Worm (Caenorhabditis elegans) whole organism, L4 larva: Measurements from ENCODE around the gene C56E6.2.

Experiments
- D1046.2 ChIP-seq: fragments of 200-800 bp; sonication (Bioruptor generic); IDR thresholded peaks from 2 replicates; pipeline ENCODE4 v1.3.6; 2022; ENCODE audit warnings: missing genetic modification characterization, missing compliant biosample characterization
- F49E8.2 ChIP-seq: sonication (generic microtip); optimal IDR thresholded peaks from 2 replicates; lab custom pipeline; 2016; ENCODE audit warnings: missing compliant biosample characterization, mild to moderate bottlenecking, missing genetic modification characterization, borderline replicate concordance
- R02D3.7 ChIP-seq: fragments of 150-350 bp; sonication (generic microtip); optimal IDR thresholded peaks from 3 replicates; lab custom pipeline; 2014; ENCODE audit warnings: missing biosample characterization, missing genetic modification characterization
- Y105C5A.15 ChIP-seq: fragments of 200-800 bp; sonication (Bioruptor generic); IDR thresholded peaks from 2 replicates; pipeline ENCODE4 v1.3.6; 2022; ENCODE audit warnings: missing genetic modification characterization, missing compliant biosample characterization
- Y48G9A.11 ChIP-seq: fragments of 200-800 bp; sonication (Bioruptor generic); IDR thresholded peaks from 2 replicates; pipeline ENCODE4 v1.3.6; 2022; ENCODE audit warnings: missing genetic modification reagents, missing genetic modification characterization, missing compliant biosample characterization
- Y5F2A.4 ChIP-seq: fragments of 200-800 bp; sonication (Bioruptor generic); optimal IDR thresholded peaks from 2 replicates; lab custom pipeline; 2018; ENCODE audit warnings: mild to moderate bottlenecking, missing genetic modification characterization, missing compliant biosample characterization
- ama-1 ChIP-seq: fragments of 150-350 bp; optimal IDR thresholded peaks from 2 replicates; lab custom pipeline; 2014; ENCODE audit warnings: inconsistent platforms, mixed read lengths
- arid-1 ChIP-seq: fragments of 200-800 bp; sonication (Bioruptor generic); conservative IDR thresholded peaks from 2 replicates; pipeline ENCODE4 v1.3.6; 2022; ENCODE audit warnings: missing genetic modification reagents, missing genetic modification characterization, missing compliant biosample characterization
- ceh-32 ChIP-seq: sonication (generic microtip); optimal IDR thresholded peaks from 2 replicates; lab custom pipeline; 2016; ENCODE audit warnings: mild to moderate bottlenecking, missing genetic modification characterization, missing compliant biosample characterization; ENCODE audit not compliant: poor library complexity
- daf-12 ChIP-seq: fragments of 150-350 bp; optimal IDR thresholded peaks from 2 replicates; lab custom pipeline; 2014; ENCODE audit warnings: missing biosample characterization, missing genetic modification reagents, missing genetic modification characterization
- daf-16 ChIP-seq, 3 experiments: sonication (generic microtip); optimal IDR thresholded peaks; 2 replicates each; lab custom pipeline; 2016 to 2017; ENCODE audit warnings: missing genetic modification characterization in 3 of 3, missing genetic modification reagents in 3 of 3, mild to moderate bottlenecking in 2 of 3, missing compliant biosample characterization in 2 of 3, missing biosample characterization in 1 of 3, moderate library complexity in 1 of 3
- dmd-6 ChIP-seq: fragments of 200-800 bp; sonication (Bioruptor generic); IDR thresholded peaks from 2 replicates; pipeline ENCODE4 v1.3.6; 2022; ENCODE audit warnings: missing genetic modification reagents, missing genetic modification characterization, missing compliant biosample characterization
- dmd-8 ChIP-seq: fragments of 200-800 bp; sonication (Bioruptor generic); IDR thresholded peaks from 2 replicates; pipeline ENCODE4 v1.3.6; 2022; ENCODE audit warnings: missing genetic modification characterization, missing compliant biosample characterization
- fkh-10 ChIP-seq: fragments of 150-350 bp; optimal IDR thresholded peaks from 2 replicates; lab custom pipeline; 2014; ENCODE audit warnings: missing biosample characterization, missing genetic modification reagents, missing genetic modification characterization
- hlh-11 ChIP-seq: fragments of 200-800 bp; sonication (Bioruptor generic); optimal IDR thresholded peaks from 2 replicates; lab custom pipeline; 2018; ENCODE audit warnings: mild to moderate bottlenecking, missing genetic modification characterization, missing compliant biosample characterization
- hlh-30 ChIP-seq: sonication (generic microtip); optimal IDR thresholded peaks from 2 replicates; lab custom pipeline; 2017; ENCODE audit warnings: antibody characterized with exemption, mild to moderate bottlenecking, missing genetic modification characterization, missing compliant biosample characterization; ENCODE audit not compliant: insufficient read depth
- jun-1 ChIP-seq: fragments of 150-350 bp; optimal IDR thresholded peaks from 2 replicates; lab custom pipeline; 2014; ENCODE audit warnings: missing biosample characterization, missing genetic modification reagents, missing genetic modification characterization
- lim-7 ChIP-seq: fragments of 200-800 bp; sonication (Bioruptor generic); IDR thresholded peaks from 2 replicates; pipeline ENCODE4 v1.3.6; 2022; ENCODE audit warnings: missing genetic modification characterization, missing compliant biosample characterization
- lin-13 ChIP-seq: fragments of 150-350 bp; optimal IDR thresholded peaks from 2 replicates; lab custom pipeline; 2014; ENCODE audit warnings: missing biosample characterization, missing genetic modification reagents, missing genetic modification characterization
- lin-38 ChIP-seq: fragments of 200-800 bp; sonication (Bioruptor generic); IDR thresholded peaks from 2 replicates; pipeline ENCODE4 v1.3.6; 2022; ENCODE audit warnings: missing genetic modification reagents, missing genetic modification characterization, missing compliant biosample characterization
- lir-3 ChIP-seq: sonication (generic microtip); optimal IDR thresholded peaks from 2 replicates; lab custom pipeline; 2016; ENCODE audit warnings: mild to moderate bottlenecking, missing genetic modification characterization, missing compliant biosample characterization
- lsy-2 ChIP-seq, 2 experiments: fragments of 150-350 bp in 1 of 2; sonication (generic microtip) in 1 of 2; optimal IDR thresholded peaks; 2 replicates each; lab custom pipeline; 2014 to 2017; ENCODE audit warnings: missing biosample characterization in 2 of 2, missing genetic modification characterization in 2 of 2
- madf-5 ChIP-seq, 2 experiments: fragments of 200-800 bp; sonication (Bioruptor generic); IDR thresholded peaks; 2 replicates each; pipeline ENCODE4 v1.3.6; 2022; ENCODE audit warnings: missing compliant biosample characterization in 2 of 2, missing genetic modification characterization in 2 of 2
- mep-1 ChIP-seq: fragments of 150-350 bp; sonication (generic microtip); optimal IDR thresholded peaks from 3 replicates; lab custom pipeline; 2014; ENCODE audit warnings: missing biosample characterization, missing genetic modification characterization
- mes-2 ChIP-seq: sonication (generic microtip); optimal IDR thresholded peaks from 2 replicates; lab custom pipeline; 2016; ENCODE audit warnings: missing genotype, mild to moderate bottlenecking, missing genetic modification characterization, missing compliant biosample characterization; ENCODE audit not compliant: poor library complexity, severe bottlenecking
- mxl-3 ChIP-seq: fragments of 200-800 bp; sonication (Bioruptor generic); optimal IDR thresholded peaks from 2 replicates; lab custom pipeline; 2018; ENCODE audit warnings: mild to moderate bottlenecking, missing genetic modification characterization, missing compliant biosample characterization
- nhr-102 ChIP-seq: sonication (generic microtip); optimal IDR thresholded peaks from 2 replicates; lab custom pipeline; 2016; ENCODE audit warnings: mild to moderate bottlenecking, missing genetic modification characterization, moderate library complexity, missing compliant biosample characterization
- nhr-41 ChIP-seq: fragments of 200-800 bp; sonication (Bioruptor generic); IDR thresholded peaks from 2 replicates; pipeline ENCODE4 v1.3.6; 2022; ENCODE audit warnings: missing genetic modification reagents, missing genetic modification characterization, missing compliant biosample characterization
- nhr-6 ChIP-seq: fragments of 150-350 bp; optimal IDR thresholded peaks from 2 replicates; lab custom pipeline; 2014; ENCODE audit warnings: missing biosample characterization, missing genetic modification characterization
- pha-4 ChIP-seq, 2 experiments: fragments of 150-350 bp in 1 of 2; fragments of 200-800 bp in 1 of 2; sonication (Bioruptor generic) in 1 of 2; IDR thresholded peaks in 1 of 2; optimal IDR thresholded peaks in 1 of 2; 2 replicates each; pipeline versions ENCODE4 v1.3.6 to Lab custom; 2014 to 2022; ENCODE audit warnings: missing genetic modification characterization in 2 of 2, missing genetic modification reagents in 2 of 2, missing biosample characterization in 1 of 2, missing compliant biosample characterization in 1 of 2
- php-3 ChIP-seq: fragments of 200-800 bp; sonication (Bioruptor generic); IDR thresholded peaks from 2 replicates; pipeline ENCODE4 v1.3.6; 2022; ENCODE audit warnings: missing genetic modification reagents, missing genetic modification characterization, missing compliant biosample characterization
- rbr-2 ChIP-seq: sonication (generic microtip); optimal IDR thresholded peaks from 2 replicates; lab custom pipeline; 2016; ENCODE audit warnings: missing genotype, missing genetic modification characterization, missing compliant biosample characterization
- sdz-12 ChIP-seq: fragments of 200-800 bp; sonication (Bioruptor generic); optimal IDR thresholded peaks from 2 replicates; lab custom pipeline; 2018; ENCODE audit warnings: mild to moderate bottlenecking, missing genetic modification characterization, missing compliant biosample characterization
- snpc-1.2 ChIP-seq: fragments of 200-800 bp; sonication (Bioruptor generic); IDR thresholded peaks from 2 replicates; pipeline ENCODE4 v1.3.6; 2022; ENCODE audit warnings: missing genetic modification reagents, missing genetic modification characterization, missing compliant biosample characterization
- tra-1 ChIP-seq: fragments of 200-800 bp; sonication (Bioruptor generic); IDR thresholded peaks from 2 replicates; pipeline ENCODE4 v1.3.6; 2022; ENCODE audit warnings: missing genetic modification reagents, missing genetic modification characterization, missing compliant biosample characterization
- unc-130 ChIP-seq: sonication (generic microtip); optimal IDR thresholded peaks from 2 replicates; lab custom pipeline; 2016; ENCODE audit warnings: missing genetic modification reagents, missing genetic modification characterization, missing compliant biosample characterization
- unc-39 ChIP-seq: sonication (generic microtip); optimal IDR thresholded peaks from 2 replicates; lab custom pipeline; 2017; ENCODE audit warnings: missing biosample characterization, missing genetic modification characterization
- zfp-3 ChIP-seq: fragments of 200-800 bp; sonication (Bioruptor generic); conservative IDR thresholded peaks from 2 replicates; pipeline ENCODE4 v1.3.6; 2022; ENCODE audit warnings: missing genetic modification reagents, missing genetic modification characterization, missing compliant biosample characterization

C56E6.2 gene

DNA sequence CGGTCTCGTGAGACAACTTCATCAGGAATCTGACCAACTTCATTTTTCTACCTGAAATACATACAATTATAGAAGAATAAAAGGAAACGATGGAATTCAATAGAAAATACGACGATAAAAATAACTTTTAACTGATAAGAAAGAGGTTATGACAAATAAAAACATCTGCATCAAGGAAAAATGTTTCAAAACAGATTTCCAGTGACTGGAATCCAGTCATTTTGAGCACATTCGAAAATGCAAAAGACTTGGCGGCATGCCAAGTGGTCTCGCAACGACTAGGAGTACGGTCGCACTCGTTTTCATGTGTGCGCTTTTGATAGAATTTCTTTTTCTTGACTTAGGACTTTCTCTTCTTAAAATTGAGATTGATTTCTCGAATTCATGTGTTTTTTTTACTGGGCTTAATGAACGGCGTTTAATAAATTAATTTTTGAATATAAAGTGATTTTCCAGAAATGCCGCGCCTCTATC lies 35.0 kb upstream of the C56E6.2 start, which contains the start of the genes snr-3 and rsp-5 (continued):
- TF ChIP-seq lir-3 (tag; lab: Kevin White, UChicago) (no peak), jun-1 (tag; lab: Kevin White, UChicago) (no peak), hlh-11 (peak; percentile 54), rbr-2 (peak; percentile 36), dmd-6 (GFP tag; lab: Robert Waterston, UW) (peak; percentile 29; the same call in 1 of the 2 replicates), pha-4 (GFP tag; IDR thresholded peaks at IDR 0.05; lab: Robert Waterston, UW) (no peak), pha-4 (tag; optimal IDR thresholded peaks at IDR 0.05; lab: Kevin White, UChicago) (peak; percentile 91), php-3 (GFP tag; lab: Robert Waterston, UW) (no peak), hlh-30 (tag; lab: Kevin White, UChicago) (peak; percentile 76), lin-13 (peak; percentile 53), mes-2 (peak; percentile 82), D1046.2 (peak; percentile 98), fkh-10 (GFP tag; lab: Kevin White, UChicago) (peak; percentile 7), lsy-2 (tag; optimal IDR thresholded peaks at IDR 0.05; lab: Kevin White, UChicago) (peak; percentile 92 to 99), mep-1 (tag; lab: Kevin White, UChicago) (peak; percentile 76), daf-16 (GFP tag; optimal IDR thresholded peaks at IDR 0.05; lab: Kevin White, UChicago) (no peak), daf-16 (tag; optimal IDR thresholded peaks at IDR 0.05; lab: Kevin White, UChicago) (peak; percentile 40), ama-1 (lab: Kevin White, UChicago) (peak; percentile 4), ceh-32 (tag; lab: Kevin White, UChicago) (no peak), lin-38 (GFP tag; lab: Robert Waterston, UW) (peak; percentile 72), mxl-3 (no peak), zfp-3 (no peak), unc-39 (tag; lab: Kevin White, UChicago) (no peak), nhr-6 (tag; lab: Kevin White, UChicago) (peak; percentile 83), nhr-41 (GFP tag; lab: Robert Waterston, UW) (no peak)

DNA sequence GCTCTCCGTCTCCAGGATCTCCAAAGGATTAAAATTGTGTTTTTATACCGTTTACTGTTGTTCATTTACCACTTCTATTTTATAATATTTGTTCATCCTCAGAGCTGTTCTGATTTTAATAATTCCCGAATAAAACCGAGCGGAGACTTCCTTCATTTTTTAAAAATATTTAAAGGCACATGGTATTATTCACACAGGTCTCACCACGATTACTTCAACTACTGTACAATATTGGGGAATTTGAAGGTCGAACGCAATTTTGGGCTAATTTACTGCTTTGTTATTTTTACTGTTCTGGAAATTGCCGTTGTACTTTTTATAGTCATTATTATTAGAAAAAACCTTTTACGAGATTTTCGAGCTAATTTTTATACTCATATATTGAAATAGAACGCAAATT lies 33.5 kb upstream of the C56E6.2 start:
- no peak for TF ChIP-seq daf-12
- peak; percentile 63 for TF ChIP-seq snpc-1.2 (GFP tag; lab: Robert Waterston, UW)
- TF ChIP-seq Y48G9A.11 = peak; percentile 56; the same call in 1 of the 2 replicates
- TF ChIP-seq dmd-8 (GFP tag; lab: Robert Waterston, UW) = peak; percentile 37; the same call in 1 of the 2 replicates
- TF ChIP-seq nhr-102 (tag; lab: Kevin White, UChicago) = no peak
- TF ChIP-seq arid-1 (GFP tag; lab: Robert Waterston, UW) = peak; percentile 68; the same call in 1 of the 2 replicates
- TF ChIP-seq unc-130 (GFP tag; lab: Kevin White, UChicago) = peak; percentile 80
- TF ChIP-seq madf-5 (GFP tag; IDR thresholded peaks at IDR 0.05; lab: Robert Waterston, UW) = 0 out of 4 replicates have a peak, but pooled peaks of 1 of the 2 experiments have one; percentile 19
- TF ChIP-seq Y5F2A.4 (GFP tag; lab: Kevin White, UChicago) = peak; percentile 8
- peak; percentile 48; the same call in 1 of the 2 replicates for TF ChIP-seq lim-7
- 0 out of 2 replicates have a peak, but pooled peaks have one; percentile 11 for TF ChIP-seq tra-1
- TF ChIP-seq Y105C5A.15 (GFP tag; lab: Robert Waterston, UW) = no peak
- peak; percentile 81 for TF ChIP-seq F49E8.2 (tag; lab: Kevin White, UChicago)
- peak; percentile 72 for TF ChIP-seq lin-38 (GFP tag; lab: Robert Waterston, UW)
- TF ChIP-seq sdz-12 (GFP tag; lab: Kevin White, UChicago) = no peak
- TF ChIP-seq R02D3.7 = no peak
- TF ChIP-seq pha-4 (GFP tag; IDR thresholded peaks at IDR 0.05; lab: Robert Waterston, UW) = peak; percentile 60; the same call in 1 of the 2 replicates
- no peak for TF ChIP-seq pha-4 (tag; optimal IDR thresholded peaks at IDR 0.05; lab: Kevin White, UChicago)
